Worm (Caenorhabditis elegans) whole organism, L2 larva: Measurements from ENCODE around the gene twk-21.
A peak's percentile ranks its signal among the peaks of the same experiment; 100 is the strongest.

ENCODE experiments used
- C34F6.9 ChIP-seq: fragments of 150-350 bp; optimal IDR thresholded peaks from 2 replicates; lab custom pipeline; 2014; ENCODE audit warnings: missing biosample characterization, missing genetic modification characterization
- aly-2 ChIP-seq: fragments of 150-350 bp; optimal IDR thresholded peaks from 2 replicates; lab custom pipeline; 2014; ENCODE audit warnings: missing biosample characterization, missing genetic modification characterization
- lin-13 ChIP-seq: fragments of 150-350 bp; optimal IDR thresholded peaks from 2 replicates; lab custom pipeline; 2014; ENCODE audit warnings: missing biosample characterization, missing genetic modification reagents, missing genetic modification characterization
- lin-39 ChIP-seq: fragments of 150-350 bp; optimal IDR thresholded peaks from 2 replicates; lab custom pipeline; 2014; ENCODE audit warnings: missing biosample characterization, missing genetic modification reagents, missing genetic modification characterization
- lsy-2 ChIP-seq, 2 experiments: fragments of 150-350 bp in 1 of 2; sonication (generic microtip) in 1 of 2; optimal IDR thresholded peaks; 2 replicates each; lab custom pipeline; 2014 to 2017; ENCODE audit warnings: missing biosample characterization in 2 of 2, missing genetic modification characterization in 2 of 2
- nhr-11 ChIP-seq: fragments of 150-350 bp; optimal IDR thresholded peaks from 2 replicates; lab custom pipeline; 2014; ENCODE audit warnings: missing biosample characterization, missing genetic modification characterization
- nhr-6 ChIP-seq: fragments of 150-350 bp; optimal IDR thresholded peaks from 2 replicates; lab custom pipeline; 2014; ENCODE audit warnings: missing biosample characterization, missing genetic modification characterization
- snpc-4 ChIP-seq: fragments of 150-350 bp; optimal IDR thresholded peaks from 2 replicates; lab custom pipeline; 2014; ENCODE audit warnings: missing biosample characterization, missing genetic modification characterization
- unc-55 ChIP-seq: fragments of 150-350 bp; sonication (generic microtip); optimal IDR thresholded peaks from 3 replicates; lab custom pipeline; 2014; ENCODE audit warnings: missing biosample characterization, missing genetic modification reagents, missing genetic modification characterization

DNA sequence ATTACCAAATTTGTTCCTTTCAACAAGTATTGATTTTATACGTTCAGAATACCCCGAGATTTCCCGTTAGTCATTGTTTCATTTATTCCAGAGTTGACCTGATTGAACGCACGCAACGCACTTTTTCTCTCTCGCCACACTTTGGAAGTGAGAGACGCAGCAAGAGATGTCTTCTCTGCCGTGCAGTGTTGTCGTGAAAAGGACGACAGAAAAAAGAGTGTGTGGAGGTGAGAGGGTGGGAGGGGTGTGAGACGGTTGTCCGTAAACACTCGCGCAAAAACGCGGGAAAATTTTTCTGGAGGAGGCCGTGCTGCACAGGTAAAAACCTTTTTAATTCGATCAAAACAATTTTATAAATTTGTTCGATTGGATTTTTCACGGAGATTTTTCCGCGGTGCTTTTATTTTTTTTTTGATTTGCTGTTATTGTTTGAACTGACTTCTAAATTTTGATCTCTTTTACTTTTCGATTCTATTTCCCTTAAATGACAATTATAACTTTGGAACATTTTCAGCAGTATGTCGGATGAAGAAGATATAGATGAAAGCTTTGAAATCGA is 24.4 kb upstream of the twk-21 start, which contains the start of gene sdc-1:
- TF ChIP-seq snpc-4 (tag; lab: Kevin White, UChicago), result no peak
- peak in 1 of 2 experiments; percentile 48 for TF ChIP-seq lsy-2 (tag; optimal IDR thresholded peaks at IDR 0.05; lab: Kevin White, UChicago)
- no peak for TF ChIP-seq aly-2 (tag; lab: Kevin White, UChicago)
- TF ChIP-seq nhr-11 (tag; lab: Kevin White, UChicago), result no peak
- no peak for TF ChIP-seq lin-39 (tag; lab: Kevin White, UChicago)
- TF ChIP-seq lin-13 (GFP tag; lab: Kevin White, UChicago), result no peak
- peak; percentile 48 for TF ChIP-seq unc-55 (GFP tag; lab: Kevin White, UChicago)
- peak; percentile 55 for TF ChIP-seq C34F6.9
- no peak for TF ChIP-seq nhr-6
